Worm (Caenorhabditis elegans) whole organism, young adult: ENCODE data around the gene nekl-4.

Source experiments
- F22D6.2 ChIP-seq: sonication (generic microtip); optimal IDR thresholded peaks from 2 replicates; lab custom pipeline; 2016; ENCODE audit warnings: mild to moderate bottlenecking, missing genetic modification characterization, missing compliant biosample characterization
- K11D2.4 ChIP-seq: fragments of 200-800 bp; sonication (Bioruptor generic); IDR thresholded peaks from 2 replicates; pipeline ENCODE4 v1.3.6; 2022; ENCODE audit warnings: missing genetic modification reagents, missing genetic modification characterization, missing compliant biosample characterization
- Y56A3A.18 ChIP-seq: fragments of 200-800 bp; sonication (Bioruptor generic); IDR thresholded peaks from 2 replicates; pipeline ENCODE4 v1.3.6; 2022; ENCODE audit warnings: missing genetic modification reagents, missing genetic modification characterization, missing compliant biosample characterization
- lsy-27 ChIP-seq: sonication (generic microtip); optimal IDR thresholded peaks from 2 replicates; lab custom pipeline; 2017; ENCODE audit warnings: missing genetic modification characterization, mild to moderate bottlenecking, missing compliant biosample characterization, antibody characterized with exemption, missing genotype, borderline replicate concordance; ENCODE audit not compliant: insufficient read depth
- nhr-90 ChIP-seq: sonication (generic microtip); optimal IDR thresholded peaks from 2 replicates; lab custom pipeline; 2016; ENCODE audit warnings: missing genotype, mild to moderate bottlenecking, missing genetic modification characterization, missing compliant biosample characterization
- sea-2 ChIP-seq: fragments of 200-800 bp; sonication (Bioruptor generic); IDR thresholded peaks from 2 replicates; pipeline ENCODE4 v1.3.6; 2022; ENCODE audit warnings: missing genetic modification characterization, missing compliant biosample characterization

- TF ChIP-seq sea-2 (GFP tag; lab: Robert Waterston, UW): no peak
- TF ChIP-seq lsy-27 (tag; lab: Kevin White, UChicago): no peak
- TF ChIP-seq Y56A3A.18 (GFP tag; lab: Robert Waterston, UW): no peak
- no peak for TF ChIP-seq K11D2.4 (GFP tag; lab: Robert Waterston, UW)
- TF ChIP-seq F22D6.2 (tag; lab: Kevin White, UChicago): no peak
- TF ChIP-seq nhr-90 (tag; lab: Kevin White, UChicago): no peak
These were observed 12.4 kb downstream of the nekl-4 start for ce11 chrIII:5504725-5505473.
